Fruit fly (Drosophila melanogaster) whole organism, wandering third instar larva: ENCODE results near the gene CG32267.

ENCODE experiments used
- Abd-B ChIP-seq: fragments of >200 bp; optimal IDR thresholded peaks from 2 replicates; lab custom pipeline; 2017; ENCODE audit warnings: missing biosample characterization, missing genetic modification characterization
- CG9705 ChIP-seq: fragments of 200-800 bp; sonication (Bioruptor generic); optimal IDR thresholded peaks from 2 replicates; lab custom pipeline; 2018; ENCODE audit warnings: missing biosample characterization, mild to moderate bottlenecking, missing genetic modification characterization
- CrebA ChIP-seq: fragments of 200-800 bp; sonication (Bioruptor generic); optimal IDR thresholded peaks from 2 replicates; lab custom pipeline; 2016; ENCODE audit warnings: missing biosample characterization, mild to moderate bottlenecking, missing genetic modification characterization, borderline replicate concordance
- Dfd ChIP-seq: fragments of >200 bp; optimal IDR thresholded peaks from 2 replicates; lab custom pipeline; 2017; ENCODE audit warnings: missing biosample characterization, missing genetic modification characterization
- GATAd ChIP-seq: sonication (Bioruptor generic); optimal IDR thresholded peaks from 2 replicates; lab custom pipeline; 2016; ENCODE audit warnings: missing biosample characterization, missing genetic modification characterization
- HLH106 ChIP-seq: fragments of 200-800 bp; optimal IDR thresholded peaks from 3 replicates; lab custom pipeline; 2019; ENCODE audit warnings: missing biosample characterization, mild to moderate bottlenecking, missing genetic modification characterization, moderate library complexity
- Hnf4 ChIP-seq: fragments of 200-800 bp; sonication (Bioruptor generic); optimal IDR thresholded peaks from 2 replicates; lab custom pipeline; 2016; ENCODE audit warnings: missing biosample characterization, mild to moderate bottlenecking, missing genetic modification characterization
- Hr83 ChIP-seq: fragments of 200-300 bp; sonication (Bioruptor generic); optimal IDR thresholded peaks from 2 replicates; lab custom pipeline; 2016; ENCODE audit warnings: missing biosample characterization, mild to moderate bottlenecking, missing genetic modification characterization, moderate library complexity; ENCODE audit not compliant: poor library complexity, severe bottlenecking
- Jra ChIP-seq: sonication (Bioruptor generic); optimal IDR thresholded peaks from 2 replicates; lab custom pipeline; 2016; ENCODE audit warnings: missing biosample characterization, missing genetic modification characterization
- Myc ChIP-seq: fragments of >200 bp; optimal IDR thresholded peaks from 2 replicates; lab custom pipeline; 2017
- OdsH ChIP-seq: fragments of 200-800 bp; sonication (Bioruptor generic); optimal IDR thresholded peaks from 2 replicates; lab custom pipeline; 2016; ENCODE audit warnings: missing biosample characterization, mild to moderate bottlenecking, missing genetic modification characterization
- Rel ChIP-seq, 2 experiments: fragments of 200-800 bp; sonication (Bioruptor generic) in 1 of 2; optimal IDR thresholded peaks; 2 replicates in 1 of 2; 3 replicates in 1 of 2; lab custom pipeline; 2016 to 2019; ENCODE audit warnings: mild to moderate bottlenecking in 2 of 2, missing biosample characterization in 2 of 2, missing genetic modification characterization in 2 of 2, moderate library complexity in 1 of 2
- Sp1 ChIP-seq: fragments of 200-800 bp; sonication (Bioruptor generic); optimal IDR thresholded peaks from 3 replicates; lab custom pipeline; 2019; ENCODE audit warnings: missing biosample characterization, mild to moderate bottlenecking, missing genetic modification characterization, moderate library complexity
- Vsx2 ChIP-seq: fragments of 200-300, 225-300 bp; sonication (Bioruptor generic); optimal IDR thresholded peaks from 2 replicates; lab custom pipeline; 2018; ENCODE audit warnings: missing biosample characterization, missing genetic modification characterization; ENCODE audit not compliant: partially characterized antibody
- br ChIP-seq: fragments of 200-800 bp; sonication (Bioruptor generic); optimal IDR thresholded peaks from 2 replicates; lab custom pipeline; 2016; ENCODE audit warnings: missing biosample characterization, missing genetic modification characterization
- dl ChIP-seq, 2 experiments: fragments of 175-275, 200-275 bp in 1 of 2; fragments of 200-275 bp in 1 of 2; sonication (Bioruptor generic); optimal IDR thresholded peaks; lab custom pipeline; 2018; ENCODE audit warnings: mild to moderate bottlenecking in 2 of 2, missing biosample characterization in 2 of 2, missing genetic modification characterization in 2 of 2, moderate library complexity in 2 of 2; ENCODE audit not compliant: partially characterized antibody in 2 of 2, insufficient read depth in 1 of 2
- dmrt93B ChIP-seq: fragments of 200-800 bp; sonication (Bioruptor generic); optimal IDR thresholded peaks from 2 replicates; lab custom pipeline; 2018; ENCODE audit warnings: missing biosample characterization, mild to moderate bottlenecking, missing genetic modification characterization
- dsf ChIP-seq: sonication (Bioruptor generic); optimal IDR thresholded peaks from 2 replicates; lab custom pipeline; 2016; ENCODE audit warnings: missing biosample characterization, missing genetic modification characterization, borderline replicate concordance
- ey ChIP-seq: fragments of 200-800 bp; sonication (Bioruptor generic); optimal IDR thresholded peaks from 2 replicates; lab custom pipeline; 2016; ENCODE audit warnings: missing biosample characterization, missing genetic modification characterization
- foxo ChIP-seq, 2 experiments: fragments of 200-800 bp; sonication (Bioruptor generic); optimal IDR thresholded peaks; 2 replicates in 1 of 2; 3 replicates in 1 of 2; lab custom pipeline; 2016 to 2017; ENCODE audit warnings: missing biosample characterization in 2 of 2, missing genetic modification characterization in 2 of 2
- fru ChIP-seq: fragments of 200-800 bp; sonication (Bioruptor generic); optimal IDR thresholded peaks from 3 replicates; lab custom pipeline; 2016; ENCODE audit warnings: missing biosample characterization, mild to moderate bottlenecking, missing genetic modification characterization
- h ChIP-seq: fragments of 200-800 bp; sonication (Bioruptor generic); optimal IDR thresholded peaks from 3 replicates; lab custom pipeline; 2016; ENCODE audit warnings: missing biosample characterization, mild to moderate bottlenecking, missing genetic modification characterization
- jim ChIP-seq: fragments of 175-275, 200-325 bp; sonication (Bioruptor generic); optimal IDR thresholded peaks from 2 replicates; lab custom pipeline; 2016; ENCODE audit warnings: missing biosample characterization, mild to moderate bottlenecking, missing genetic modification characterization
- lola ChIP-seq: fragments of >200 bp; optimal IDR thresholded peaks from 2 replicates; lab custom pipeline; 2017; ENCODE audit warnings: missing biosample characterization, missing genetic modification characterization
- psq ChIP-seq: fragments of 200-800 bp; sonication (Bioruptor generic); optimal IDR thresholded peaks from 3 replicates; lab custom pipeline; 2017; ENCODE audit warnings: missing biosample characterization, mild to moderate bottlenecking, missing genetic modification characterization, moderate library complexity
- rgr ChIP-seq: fragments of 200-800 bp; sonication (Bioruptor generic); optimal IDR thresholded peaks from 3 replicates; lab custom pipeline; 2016; ENCODE audit warnings: missing biosample characterization, mild to moderate bottlenecking, missing genetic modification characterization
- sage ChIP-seq: fragments of 200-800 bp; sonication (Bioruptor generic); optimal IDR thresholded peaks from 2 replicates; lab custom pipeline; 2016; ENCODE audit warnings: missing biosample characterization, mild to moderate bottlenecking, missing genetic modification characterization
- sv ChIP-seq: fragments of 200-800 bp; sonication (Bioruptor generic); optimal IDR thresholded peaks from 3 replicates; lab custom pipeline; 2016; ENCODE audit warnings: missing biosample characterization, missing genetic modification characterization
- tai ChIP-seq: sonication (Bioruptor generic); optimal IDR thresholded peaks from 2 replicates; lab custom pipeline; 2016; ENCODE audit warnings: missing biosample characterization, missing genetic modification characterization
- usp ChIP-seq: fragments of >200 bp; optimal IDR thresholded peaks from 2 replicates; lab custom pipeline; 2017; ENCODE audit warnings: missing biosample characterization, missing genetic modification characterization
- woc ChIP-seq: sonication (Bioruptor generic); optimal IDR thresholded peaks from 2 replicates; lab custom pipeline; 2016; ENCODE audit warnings: missing biosample characterization, mild to moderate bottlenecking, missing genetic modification characterization

CG32267 gene

dm6 chr3L:3471174-3471573 is 739 bp downstream of the CG32267 start, which contains the start of gene CG14971:
TSS of gene CG14971 (minus strand) at chr3L:3471309.
- peak; percentile 69 for TF ChIP-seq h (GFP tag; lab: Kevin White, UChicago)
- TF ChIP-seq CG9705 (GFP tag; lab: Kevin White, UChicago), result peak; percentile 6
- peak; percentile 55 for TF ChIP-seq br
- no peak for TF ChIP-seq Rel (GFP tag; optimal IDR thresholded peaks at IDR 0.05; lab: Kevin White, UChicago)
- TF ChIP-seq Rel (tag; optimal IDR thresholded peaks at IDR 0.05; lab: Kevin White, UChicago), result peak; percentile 45
- TF ChIP-seq Dfd (GFP tag; lab: Kevin White, UChicago), result no peak
- TF ChIP-seq lola, result no peak
- TF ChIP-seq dmrt93B (GFP tag; lab: Kevin White, UChicago), result no peak
- peak; percentile 38 for TF ChIP-seq Sp1 (GFP tag; lab: Kevin White, UChicago)
- peak; percentile 52 for TF ChIP-seq fru
- TF ChIP-seq GATAd (GFP tag; lab: Kevin White, UChicago), result no peak
- peak; percentile 12 for TF ChIP-seq Jra
- peak; percentile 40 for TF ChIP-seq HLH106 (tag; lab: Kevin White, UChicago)
- TF ChIP-seq woc (GFP tag; lab: Kevin White, UChicago), result peak; percentile 91
- no peak for TF ChIP-seq dsf (GFP tag; lab: Kevin White, UChicago)
- peak; percentile 42 for TF ChIP-seq psq (GFP tag; lab: Kevin White, UChicago)
- TF ChIP-seq dl (GFP tag; optimal IDR thresholded peaks at IDR 0.05; lab: Kevin White, UChicago; ENCODE audit: insufficient read depth in 1 of 2, partially characterized antibody in 2 of 2), result no peak
- TF ChIP-seq OdsH (GFP tag; lab: Kevin White, UChicago), result peak; percentile 19
- peak; percentile 98 for TF ChIP-seq Myc (lab: Kevin White, UChicago)
- TF ChIP-seq Abd-B (GFP tag; lab: Kevin White, UChicago), result no peak
- TF ChIP-seq sage (GFP tag; lab: Kevin White, UChicago), result peak; percentile 1
- peak; percentile 68 for TF ChIP-seq Hr83 (GFP tag; lab: Kevin White, UChicago)
- peak; percentile 64 for TF ChIP-seq rgr (GFP tag; lab: Kevin White, UChicago)
- peak; percentile 21 for TF ChIP-seq sv (GFP tag; lab: Kevin White, UChicago)
- peak; percentile 32 for TF ChIP-seq ey (GFP tag; lab: Kevin White, UChicago)
- peak in 1 of 2 experiments; percentile 52 for TF ChIP-seq foxo (GFP tag; optimal IDR thresholded peaks at IDR 0.05; lab: Kevin White, UChicago)
- TF ChIP-seq Hnf4 (GFP tag; lab: Kevin White, UChicago), result peak; percentile 55
- TF ChIP-seq, all 38 proteins: peak for 19

DNA sequence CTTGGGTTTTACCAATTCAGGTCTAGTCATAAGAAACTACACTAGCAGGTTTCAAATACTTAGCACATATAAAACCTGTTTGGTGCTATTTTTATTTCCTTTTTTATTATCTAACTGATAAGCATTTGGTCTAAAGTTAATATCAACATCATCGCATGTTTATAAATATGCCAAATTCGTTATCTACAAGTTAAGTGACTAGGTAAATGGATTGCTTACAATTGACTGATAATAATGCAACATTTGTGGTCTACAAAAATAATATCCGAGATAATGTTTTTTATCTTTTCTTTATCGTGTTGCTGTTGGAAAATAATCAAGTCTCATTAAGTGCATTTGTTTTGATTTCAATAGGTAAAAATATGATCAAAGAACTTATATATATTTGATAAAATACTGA is 2.2 kb downstream of the CG32267 start:
- TF ChIP-seq fru (no peak), dsf (GFP tag; lab: Kevin White, UChicago) (no peak), br (no peak), CrebA (GFP tag; lab: Kevin White, UChicago) (no peak), tai (no peak), Sp1 (GFP tag; lab: Kevin White, UChicago) (no peak), Hr83 (GFP tag; lab: Kevin White, UChicago) (no peak), jim (GFP tag; lab: Kevin White, UChicago) (no peak)
- TF ChIP-seq, all 38 proteins: peak for 0

DNA sequence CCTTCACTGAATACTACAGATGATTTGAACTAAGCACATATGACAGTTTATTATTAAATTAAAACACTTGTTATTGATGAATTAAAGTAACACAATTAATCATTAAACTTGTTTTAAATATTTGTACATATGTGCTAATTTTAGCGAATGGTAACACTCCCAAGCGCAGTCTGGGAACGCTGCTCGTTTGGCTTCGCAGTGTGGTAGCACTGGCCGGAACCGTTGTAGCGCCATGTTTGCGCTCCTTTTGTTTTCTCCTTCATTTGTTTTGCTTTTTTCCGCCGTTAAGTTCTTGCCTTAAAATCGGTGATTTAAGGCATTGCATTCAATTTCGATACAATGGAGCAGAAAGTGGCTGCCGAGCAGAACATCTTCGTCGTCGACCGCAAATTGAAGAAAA is 5.7 kb downstream of the CG32267 start, which contains the start of gene CycJ:
TSS of gene CycJ (plus strand) at position 229 of the 400 bp plus-strand sequence.
- TF ChIP-seq Vsx2 (GFP tag; lab: Kevin White, UChicago), result no peak
- no peak for TF ChIP-seq Myc (lab: Kevin White, UChicago)
- no peak for TF ChIP-seq usp (GFP tag; lab: Kevin White, UChicago)
- TF ChIP-seq Hr83 (GFP tag; lab: Kevin White, UChicago), result no peak
- no peak for TF ChIP-seq Sp1 (GFP tag; lab: Kevin White, UChicago)
- TF ChIP-seq Rel (GFP tag; optimal IDR thresholded peaks at IDR 0.05; lab: Kevin White, UChicago), result no peak
- TF ChIP-seq Rel (tag; optimal IDR thresholded peaks at IDR 0.05; lab: Kevin White, UChicago), result no peak
- no peak for TF ChIP-seq h (GFP tag; lab: Kevin White, UChicago)
